Fruit fly (Drosophila melanogaster) whole organism, embryonic: ENCODE data around the gene mino.

Source experiments
- Abd-B ChIP-seq: fragments of 200-800 bp; sonication (Bioruptor generic); optimal IDR thresholded peaks from 2 replicates; lab custom pipeline; 2018; ENCODE audit warnings: missing biosample characterization, mild to moderate bottlenecking, missing genetic modification characterization, moderate library complexity
- BEAF-32 ChIP-seq: fragments of 200-800 bp; sonication (Bioruptor generic); optimal IDR thresholded peaks from 3 replicates; lab custom pipeline; 2017; ENCODE audit warnings: missing biosample characterization, missing genetic modification characterization, mild to moderate bottlenecking, moderate library complexity, missing genetic modification reagents
- CG11247 ChIP-seq: fragments of 200-800 bp; sonication (Bioruptor generic); IDR thresholded peaks from 2 replicates; pipeline ENCODE4 v1.3.6; 2022; ENCODE audit warnings: missing biosample characterization, missing genetic modification characterization
- CG12219 ChIP-seq: fragments of 200-800 bp; sonication (Bioruptor generic); optimal IDR thresholded peaks from 3 replicates; lab custom pipeline; 2018; ENCODE audit warnings: missing biosample characterization, mild to moderate bottlenecking, missing genetic modification characterization
- CG14050 ChIP-seq: fragments of 200-800 bp; sonication (Bioruptor generic); IDR thresholded peaks from 3 replicates; pipeline ENCODE4 v1.3.6; 2022; ENCODE audit warnings: missing biosample characterization, missing genetic modification characterization
- CG1647 ChIP-seq: fragments of 200-800 bp; sonication (Bioruptor generic); optimal IDR thresholded peaks from 3 replicates; lab custom pipeline; 2016; ENCODE audit warnings: missing biosample characterization, missing genetic modification characterization
- CG17361 ChIP-seq: fragments of 200-800 bp; sonication (Bioruptor generic); IDR thresholded peaks from 3 replicates; pipeline ENCODE4 v1.3.6; 2022; ENCODE audit warnings: missing biosample characterization, missing genetic modification characterization
- CG18764 ChIP-seq: fragments of 200-800 bp; sonication (Bioruptor generic); optimal IDR thresholded peaks from 3 replicates; lab custom pipeline; 2016; ENCODE audit warnings: missing biosample characterization, missing genetic modification characterization
- CG3726 ChIP-seq: fragments of 200-800 bp; sonication (Bioruptor generic); IDR thresholded peaks from 3 replicates; pipeline ENCODE4, ENCODE4 v1.3.6; 2022; ENCODE audit warnings: missing biosample characterization, missing genetic modification characterization
- CG3838 ChIP-seq: fragments of 200-800 bp; sonication (Bioruptor generic); optimal IDR thresholded peaks from 3 replicates; lab custom pipeline; 2016; ENCODE audit warnings: missing biosample characterization, missing genetic modification characterization
- CG43689 ChIP-seq: fragments of 200-800 bp; sonication (Bioruptor generic); IDR thresholded peaks from 2 replicates; pipeline ENCODE4 v1.3.6; 2022; ENCODE audit warnings: missing biosample characterization, missing genetic modification characterization
- CG4617 ChIP-seq: fragments of 200-800 bp; sonication (Bioruptor generic); optimal IDR thresholded peaks from 3 replicates; lab custom pipeline; 2016; ENCODE audit warnings: missing biosample characterization, missing genetic modification characterization, borderline replicate concordance
- CG6254 ChIP-seq: fragments of 200-800 bp; sonication (Bioruptor generic); optimal IDR thresholded peaks from 3 replicates; lab custom pipeline; 2017; ENCODE audit warnings: mild to moderate bottlenecking, missing biosample characterization, missing genetic modification reagents, missing genetic modification characterization
- CG6791 ChIP-seq: fragments of 200-800 bp; sonication (Bioruptor generic); IDR thresholded peaks from 3 replicates; pipeline ENCODE4 v1.3.6; 2022; ENCODE audit warnings: missing biosample characterization, missing genetic modification characterization; ENCODE audit not compliant: partially characterized antibody
- CG8388 ChIP-seq: fragments of 200-800 bp; sonication (Bioruptor generic); optimal IDR thresholded peaks from 2 replicates; lab custom pipeline; 2019; ENCODE audit warnings: missing biosample characterization, mild to moderate bottlenecking, missing genetic modification characterization, moderate library complexity
- CG9609 ChIP-seq: fragments of 200-800 bp; sonication (Bioruptor generic); optimal IDR thresholded peaks from 3 replicates; lab custom pipeline; 2016; ENCODE audit warnings: missing biosample characterization, missing genetic modification characterization
- Chrac-16 ChIP-seq: fragments of 200-800 bp; sonication (Bioruptor generic); optimal IDR thresholded peaks from 3 replicates; lab custom pipeline; 2016; ENCODE audit warnings: missing biosample characterization, missing genetic modification characterization
- Drgx ChIP-seq: fragments of 200-800 bp; sonication (Bioruptor generic); IDR thresholded peaks from 2 replicates; pipeline ENCODE4 v1.3.6; 2022; ENCODE audit warnings: missing biosample characterization, missing genetic modification characterization
- Ets97D ChIP-seq: fragments of 200-800 bp; sonication (Bioruptor generic); optimal IDR thresholded peaks from 3 replicates; lab custom pipeline; 2016; ENCODE audit warnings: missing biosample characterization, missing genetic modification characterization
- H15 ChIP-seq: fragments of 200-800 bp; sonication (Bioruptor generic); IDR thresholded peaks from 3 replicates; pipeline ENCODE4 v1.3.6; 2022; ENCODE audit warnings: missing biosample characterization, missing genetic modification characterization
- HLH4C ChIP-seq: fragments of 200-800 bp; sonication (Bioruptor generic); IDR thresholded peaks from 3 replicates; pipeline ENCODE4 v1.3.6; 2022; ENCODE audit warnings: missing biosample characterization, missing genetic modification characterization; ENCODE audit not compliant: partially characterized antibody
- Hsf ChIP-seq: fragments of 200-800 bp; sonication (Bioruptor generic); optimal IDR thresholded peaks from 3 replicates; lab custom pipeline; 2016; ENCODE audit warnings: missing biosample characterization, missing genetic modification characterization
- Lim3 ChIP-seq: fragments of 200-800 bp; sonication (Bioruptor generic); IDR thresholded peaks from 2 replicates; pipeline ENCODE4 v1.3.6; 2022; ENCODE audit warnings: missing biosample characterization, missing genetic modification characterization
- MESR4 ChIP-seq: fragments of 200-800 bp; sonication (Bioruptor generic); optimal IDR thresholded peaks from 2 replicates; lab custom pipeline; 2018; ENCODE audit warnings: missing biosample characterization, mild to moderate bottlenecking, missing genetic modification characterization, moderate library complexity
- NC2β ChIP-seq: fragments of 200-800 bp; sonication (Bioruptor generic); optimal IDR thresholded peaks from 2 replicates; lab custom pipeline; 2016; ENCODE audit warnings: missing biosample characterization, missing genetic modification characterization
- Pdp1 ChIP-seq, 2 experiments: fragments of 200-800 bp; sonication (Bioruptor generic); optimal IDR thresholded peaks; 3 replicates each; lab custom pipeline; 2016; ENCODE audit warnings: missing biosample characterization in 2 of 2, missing genetic modification characterization in 2 of 2, mild to moderate bottlenecking in 1 of 2, moderate library complexity in 1 of 2
- ab ChIP-seq: fragments of 200-800 bp; sonication (Bioruptor generic); optimal IDR thresholded peaks from 2 replicates; lab custom pipeline; 2016; ENCODE audit warnings: missing biosample characterization, missing genetic modification characterization
- amos ChIP-seq: fragments of 200-800 bp; sonication (Bioruptor generic); IDR thresholded peaks from 2 replicates; pipeline ENCODE4 v1.3.6; 2022; ENCODE audit warnings: missing biosample characterization, missing genetic modification characterization; ENCODE audit not compliant: partially characterized antibody
- aop ChIP-seq: fragments of 200-800 bp; sonication (Bioruptor generic); IDR thresholded peaks from 2 replicates; pipeline ENCODE4 v1.3.6; 2022; ENCODE audit warnings: missing biosample characterization, missing genetic modification characterization
- bcd ChIP-seq: fragments of 200-800 bp; sonication (Bioruptor generic); optimal IDR thresholded peaks from 2 replicates; lab custom pipeline; 2017; ENCODE audit warnings: missing biosample characterization, mild to moderate bottlenecking, missing genetic modification characterization
- bowl ChIP-seq: fragments of 200-800 bp; sonication (Bioruptor generic); IDR thresholded peaks from 2 replicates; pipeline ENCODE4 v1.3.6; 2022; ENCODE audit warnings: missing biosample characterization, missing genetic modification characterization
- chinmo ChIP-seq: fragments of 200-800 bp; sonication (Bioruptor generic); IDR thresholded peaks from 4 replicates; pipeline ENCODE4 v1.3.6; 2022; ENCODE audit warnings: missing biosample characterization, missing genetic modification characterization; ENCODE audit not compliant: partially characterized antibody
- da ChIP-seq: fragments of 200-800 bp; sonication (Bioruptor generic); optimal IDR thresholded peaks from 2 replicates; lab custom pipeline; 2016; ENCODE audit warnings: missing biosample characterization, missing genetic modification characterization
- dimm ChIP-seq: fragments of 200-800 bp; sonication (Bioruptor generic); IDR thresholded peaks from 2 replicates; pipeline ENCODE4 v1.3.6; 2022; ENCODE audit warnings: missing biosample characterization, missing genetic modification characterization
- dysf ChIP-seq: fragments of 200-800 bp; sonication (Bioruptor generic); IDR thresholded peaks from 3 replicates; pipeline ENCODE4 v1.3.6; 2022; ENCODE audit warnings: missing biosample characterization, missing genetic modification characterization
- eyg ChIP-seq: fragments of 200-800 bp; sonication (Bioruptor generic); optimal IDR thresholded peaks from 3 replicates; lab custom pipeline; 2016; ENCODE audit warnings: missing biosample characterization, missing genetic modification characterization
- fd3F ChIP-seq: fragments of 200-800 bp; sonication (Bioruptor generic); optimal IDR thresholded peaks from 2 replicates; lab custom pipeline; 2018; ENCODE audit warnings: missing biosample characterization, mild to moderate bottlenecking, missing genetic modification characterization, moderate library complexity
- fu2 ChIP-seq: fragments of 200-800 bp; sonication (Bioruptor generic); optimal IDR thresholded peaks from 2 replicates; lab custom pipeline; 2016; ENCODE audit warnings: missing biosample characterization, missing genetic modification characterization
- gsb ChIP-seq: fragments of 200-800 bp; sonication (Bioruptor generic); IDR thresholded peaks from 2 replicates; pipeline ENCODE4 v1.3.6; 2022; ENCODE audit warnings: missing biosample characterization, missing genetic modification characterization
- gsb-n ChIP-seq: fragments of 200-800 bp; sonication (Bioruptor generic); optimal IDR thresholded peaks from 3 replicates; lab custom pipeline; 2018; ENCODE audit warnings: missing biosample characterization, mild to moderate bottlenecking, missing genetic modification characterization
- hb ChIP-seq: fragments of 200-800 bp; sonication (Bioruptor generic); IDR thresholded peaks from 3 replicates; pipeline ENCODE4 v1.3.6; 2022; ENCODE audit warnings: missing biosample characterization, missing genetic modification characterization; ENCODE audit not compliant: partially characterized antibody
- jumu ChIP-seq: fragments of 200-800 bp; sonication (Bioruptor generic); optimal IDR thresholded peaks from 3 replicates; lab custom pipeline; 2016; ENCODE audit warnings: missing biosample characterization, missing genetic modification characterization
- lbe ChIP-seq: fragments of 200-800 bp; sonication (Bioruptor generic); optimal IDR thresholded peaks from 2 replicates; lab custom pipeline; 2016; ENCODE audit warnings: missing biosample characterization, mild to moderate bottlenecking, missing genetic modification characterization
- mam ChIP-seq: fragments of 200-800 bp; sonication (Bioruptor generic); optimal IDR thresholded peaks from 3 replicates; lab custom pipeline; 2016; ENCODE audit warnings: missing biosample characterization, missing genetic modification characterization
- nmo ChIP-seq: fragments of 200-800 bp; sonication (Bioruptor generic); optimal IDR thresholded peaks from 2 replicates; lab custom pipeline; 2018; ENCODE audit warnings: missing biosample characterization, mild to moderate bottlenecking, missing genetic modification characterization, moderate library complexity
- so ChIP-seq: fragments of 200-800 bp; sonication (Bioruptor generic); IDR thresholded peaks from 3 replicates; pipeline ENCODE4 v1.3.6; 2022; ENCODE audit warnings: missing biosample characterization, missing genetic modification characterization
- toy ChIP-seq: fragments of 200-800 bp; sonication (Bioruptor generic); IDR thresholded peaks from 2 replicates; pipeline ENCODE4 v1.3.6; 2022; ENCODE audit warnings: missing biosample characterization, missing genetic modification characterization
- twi ChIP-seq: fragments of 200-800 bp; optimal IDR thresholded peaks from 2 replicates; lab custom pipeline; 2019; ENCODE audit warnings: missing biosample characterization, mild to moderate bottlenecking, missing genetic modification characterization, moderate library complexity
- zen2 ChIP-seq: fragments of 200-800 bp; sonication (Bioruptor generic); IDR thresholded peaks from 3 replicates; pipeline ENCODE4 v1.3.6; 2022; ENCODE audit warnings: missing biosample characterization, missing genetic modification characterization; ENCODE audit not compliant: partially characterized antibody
- zfh1 ChIP-seq: fragments of 200-800 bp; sonication (Bioruptor generic); IDR thresholded peaks from 3 replicates; pipeline ENCODE4 v1.3.6; 2022; ENCODE audit warnings: missing biosample characterization, missing genetic modification characterization

mino gene

dm6 chr3R:27922673-27923175, 2.3 kb upstream of the mino start, which contains the start of gene RpL4:
RpL4 (plus strand) TSS chr3R:27922821.
- TF ChIP-seq H15 (GFP tag; lab: Robert Waterston, UW) (peak; percentile 74; the same call in 2 of the 3 replicates), jumu (GFP tag; lab: Kevin White, UChicago) (no peak), CG43689 (GFP tag; lab: Robert Waterston, UW) (0 out of 2 replicates have a peak, but pooled peaks have one; percentile 22), gsb (GFP tag; lab: Robert Waterston, UW) (peak; percentile 51; the same call in 1 of the 2 replicates), Drgx (GFP tag; lab: Robert Waterston, UW) (0 out of 2 replicates have a peak, but pooled peaks have one; percentile 15), CG3726 (GFP tag; lab: Robert Waterston, UW) (peak; percentile 52), BEAF-32 (GFP tag; lab: Kevin White, UChicago) (peak; percentile 37), nmo (GFP tag; lab: Kevin White, UChicago) (peak; percentile 71), zfh1 (peak; percentile 91), fu2 (GFP tag; lab: Kevin White, UChicago) (peak; percentile 41), CG9609 (GFP tag; lab: Kevin White, UChicago) (peak; percentile 75), CG11247 (peak; percentile 85), CG6254 (GFP tag; lab: Kevin White, UChicago) (peak; percentile 60), eyg (GFP tag; lab: Kevin White, UChicago) (peak; percentile 73), gsb-n (tag; lab: Kevin White, UChicago) (peak; percentile 69), Abd-B (no peak), CG3838 (GFP tag; lab: Kevin White, UChicago) (peak; percentile 77), CG18764 (peak; percentile 66), chinmo (GFP tag; lab: Robert Waterston, UW) (no peak), CG17361 (GFP tag; lab: Robert Waterston, UW) (peak; percentile 83), fd3F (GFP tag; lab: Kevin White, UChicago) (peak; percentile 81), HLH4C (GFP tag; lab: Robert Waterston, UW) (no peak), so (peak; percentile 70; the same call in 2 of the 3 replicates), twi (tag; lab: Kevin White, UChicago) (peak; percentile 51), Chrac-16 (GFP tag; lab: Kevin White, UChicago) (peak; percentile 53), CG4617 (peak; percentile 52), da (peak; percentile 40), toy (GFP tag; lab: Robert Waterston, UW) (peak; percentile 71), CG8388 (peak; percentile 71), MESR4 (GFP tag; lab: Kevin White, UChicago) (peak; percentile 99), hb (GFP tag; lab: Robert Waterston, UW) (no peak), bcd (GFP tag; lab: Kevin White, UChicago) (peak; percentile 92), NC2β (peak; percentile 96), amos (GFP tag; lab: Robert Waterston, UW) (no peak), CG14050 (GFP tag; lab: Robert Waterston, UW) (peak; percentile 57; the same call in 2 of the 3 replicates), bowl (GFP tag; lab: Robert Waterston, UW) (peak; percentile 25; the same call in 1 of the 2 replicates), CG1647 (GFP tag; lab: Kevin White, UChicago) (peak; percentile 59), lbe (GFP tag; lab: Kevin White, UChicago) (peak; percentile 51), CG12219 (peak; percentile 78), Ets97D (GFP tag; lab: Kevin White, UChicago) (peak; percentile 99), aop (GFP tag; lab: Robert Waterston, UW) (no peak), CG6791 (GFP tag; lab: Robert Waterston, UW) (no peak), mam (GFP tag; lab: Kevin White, UChicago) (peak; percentile 65), Hsf (GFP tag; lab: Kevin White, UChicago) (peak; percentile 80), Pdp1 (GFP tag; optimal IDR thresholded peaks at IDR 0.05; lab: Kevin White, UChicago) (peak; percentile 61 to 62), dysf (GFP tag; lab: Robert Waterston, UW) (peak; percentile 72), dimm (GFP tag; lab: Robert Waterston, UW) (peak; percentile 51; the same call in 1 of the 2 replicates), Lim3 (GFP tag; lab: Robert Waterston, UW) (no peak), ab (GFP tag; lab: Kevin White, UChicago) (peak; percentile 2), zen2 (GFP tag; lab: Robert Waterston, UW) (no peak)
